Fruit fly (Drosophila melanogaster): ENCODE results near the gene elm.

elm gene

dm6 chr3R:5606477-5606876 lies 48.2 kb downstream of the elm start, which contains the start of gene asl (continued):
- TF ChIP-seq CG3995 (GFP tag; optimal IDR thresholded peaks at IDR 0.05) = peak; percentile 53
- no peak for TF ChIP-seq unc-4 (GFP tag; IDR thresholded peaks at IDR 0.05; ENCODE audit: partially characterized antibody)
- TF ChIP-seq hth (optimal IDR thresholded peaks at IDR 0.05) = no peak
- TF ChIP-seq fd96Cb (tag; optimal IDR thresholded peaks at IDR 0.05) = peak; percentile 61
- TF ChIP-seq chn (GFP tag; optimal IDR thresholded peaks at IDR 0.05) = peak; percentile 76
- peak; percentile 63 for TF ChIP-seq CG18764 (GFP tag; optimal IDR thresholded peaks at IDR 0.05)
- TF ChIP-seq CG1832 (GFP tag; optimal IDR thresholded peaks at IDR 0.05) = no peak
- peak; percentile 15 for TF ChIP-seq CG11723 (GFP tag; optimal IDR thresholded peaks at IDR 0.05)
- no peak for TF ChIP-seq HHEX (GFP tag; optimal IDR thresholded peaks at IDR 0.05)
- TF ChIP-seq gro (GFP tag; optimal IDR thresholded peaks at IDR 0.05) = peak; percentile 51
- peak; percentile 91 for TF ChIP-seq Med (GFP tag)
- peak; percentile 33 for TF ChIP-seq CG8944 (GFP tag; optimal IDR thresholded peaks at IDR 0.05)
- peak; percentile 32 for TF ChIP-seq Bdp1 (GFP tag; optimal IDR thresholded peaks at IDR 0.05)
- peak; percentile 62 for TF ChIP-seq twi (tag; optimal IDR thresholded peaks at IDR 0.05)
- TF ChIP-seq Lim3 (GFP tag; IDR thresholded peaks at IDR 0.05) = no peak
- TF ChIP-seq Sin3A (optimal IDR thresholded peaks at IDR 0.05) = peak; percentile 74
- no peak for TF ChIP-seq CG7928 (GFP tag; optimal IDR thresholded peaks at IDR 0.05)
- TF ChIP-seq grn (GFP tag; optimal IDR thresholded peaks at IDR 0.05) = no peak
- no peak for TF ChIP-seq CG31365 (tag; optimal IDR thresholded peaks at IDR 0.05)
- TF ChIP-seq CG9876 (GFP tag; optimal IDR thresholded peaks at IDR 0.05) = peak; percentile 19
- peak; percentile 55 for TF ChIP-seq NC2β (GFP tag; optimal IDR thresholded peaks at IDR 0.05)
- TF ChIP-seq CG17612 (GFP tag; IDR thresholded peaks at IDR 0.05) = no peak
- peak; percentile 57 for TF ChIP-seq CG8388 (GFP tag; optimal IDR thresholded peaks at IDR 0.05)
- no peak for TF ChIP-seq Hey (tag; optimal IDR thresholded peaks at IDR 0.05)
- peak; percentile 55 for TF ChIP-seq CG34376 (GFP tag; optimal IDR thresholded peaks at IDR 0.05)
- peak; percentile 5 for TF ChIP-seq CG6765 (GFP tag; optimal IDR thresholded peaks at IDR 0.05)
- no peak for TF ChIP-seq dan (GFP tag; IDR thresholded peaks at IDR 0.05)
- no peak for TF ChIP-seq Dip2 (GFP tag; IDR thresholded peaks at IDR 0.05)
- TF ChIP-seq fd64A (GFP tag; optimal IDR thresholded peaks at IDR 0.05) = no peak
- peak; percentile 51 for TF ChIP-seq Rx (GFP tag; IDR thresholded peaks at IDR 0.05)
- TF ChIP-seq Hsf (GFP tag; optimal IDR thresholded peaks at IDR 0.05) = peak; percentile 64
- TF ChIP-seq Pdp1 (GFP tag; optimal IDR thresholded peaks at IDR 0.05) = peak; percentile 54 to 59
- no peak for TF ChIP-seq ato (GFP tag; IDR thresholded peaks at IDR 0.05; ENCODE audit: partially characterized antibody)
- peak; percentile 25 for TF ChIP-seq shn (GFP tag; optimal IDR thresholded peaks at IDR 0.05)
- no peak for TF ChIP-seq fru (optimal IDR thresholded peaks at IDR 0.05)
- TF ChIP-seq CG7357 (GFP tag; IDR thresholded peaks at IDR 0.05) = peak; percentile 97
- peak; percentile 61 for TF ChIP-seq CG13775 (GFP tag; optimal IDR thresholded peaks at IDR 0.05)
- no peak for TF ChIP-seq luna (GFP tag; optimal IDR thresholded peaks at IDR 0.05)
- no peak for TF ChIP-seq Usf (GFP tag; optimal IDR thresholded peaks at IDR 0.05)
- peak; percentile 16 for TF ChIP-seq CG5245 (GFP tag; optimal IDR thresholded peaks at IDR 0.05)
- TF ChIP-seq sug (tag; optimal IDR thresholded peaks at IDR 0.05) = peak; percentile 64
- no peak for TF ChIP-seq H15 (GFP tag; IDR thresholded peaks at IDR 0.05)
- TF ChIP-seq row (GFP tag; IDR thresholded peaks at IDR 0.05) = peak; percentile 87
- no peak for TF ChIP-seq abd-A (tag; optimal IDR thresholded peaks at IDR 0.05)
- peak; percentile 83 for TF ChIP-seq CG17361 (GFP tag; IDR thresholded peaks at IDR 0.05)
- peak; percentile 60 for TF ChIP-seq Oli (tag; optimal IDR thresholded peaks at IDR 0.05)
- no peak for TF ChIP-seq btn (GFP tag; optimal IDR thresholded peaks at IDR 0.05)
- no peak for TF ChIP-seq Atf3 (GFP tag; optimal IDR thresholded peaks at IDR 0.05)
- TF ChIP-seq gt (GFP tag; IDR thresholded peaks at IDR 0.05) = no peak
- no peak for TF ChIP-seq CG12236 (GFP tag; optimal IDR thresholded peaks at IDR 0.05)
- TF ChIP-seq Ada2b (GFP tag; IDR thresholded peaks at IDR 0.05) = peak; percentile 49
- TF ChIP-seq hbn (GFP tag; IDR thresholded peaks at IDR 0.05; ENCODE audit: partially characterized antibody) = no peak
- TF ChIP-seq trh (GFP tag; optimal IDR thresholded peaks at IDR 0.05) = no peak

Measured in whole organism, embryonic.